Fruit fly (Drosophila melanogaster): Measurements from ENCODE around the gene Ir62a.

The Ir62a gene

dm6 chr3L:1548345-1548970 lies 17.4 kb upstream of the Ir62a start (continued):
- TF ChIP-seq wek (GFP tag; optimal IDR thresholded peaks at IDR 0.05) (no peak), zen (tag; optimal IDR thresholded peaks at IDR 0.05) (peak; percentile 25), mam (GFP tag; optimal IDR thresholded peaks at IDR 0.05) (peak; percentile 62), CG2678 (tag; optimal IDR thresholded peaks at IDR 0.05) (peak; percentile 84), CG10654 (GFP tag; optimal IDR thresholded peaks at IDR 0.05) (peak; percentile 13), Nf-YC (tag; optimal IDR thresholded peaks at IDR 0.05) (peak; percentile 52), PHDP (tag; optimal IDR thresholded peaks at IDR 0.05) (peak; percentile 56), CG10267 (tag; optimal IDR thresholded peaks at IDR 0.05) (peak; percentile 34), Adf1 (GFP tag; IDR thresholded peaks at IDR 0.05) (no peak), CG14014 (GFP tag; IDR thresholded peaks at IDR 0.05) (peak; percentile 55; the same call in 1 of the 2 replicates), CG3163 (GFP tag; optimal IDR thresholded peaks at IDR 0.05) (no peak), CG12155 (GFP tag; optimal IDR thresholded peaks at IDR 0.05) (peak; percentile 65), Jarid2 (GFP tag; optimal IDR thresholded peaks at IDR 0.05) (no peak), knrl (GFP tag; IDR thresholded peaks at IDR 0.05; ENCODE audit: partially characterized antibody) (no peak), gcm (GFP tag; optimal IDR thresholded peaks at IDR 0.05) (peak; percentile 34), Pdp1 (GFP tag; optimal IDR thresholded peaks at IDR 0.05) (peak; percentile 46 to 59), CG9932 (GFP tag; IDR thresholded peaks at IDR 0.05) (peak; percentile 69), ham (GFP tag; IDR thresholded peaks at IDR 0.05) (no peak), repo (GFP tag; optimal IDR thresholded peaks at IDR 0.05) (no peak), fru (optimal IDR thresholded peaks at IDR 0.05) (no peak), usp (GFP tag; optimal IDR thresholded peaks at IDR 0.05) (no peak), HHEX (GFP tag; optimal IDR thresholded peaks at IDR 0.05) (peak; percentile 59), nom (GFP tag; optimal IDR thresholded peaks at IDR 0.05) (no peak), CG4617 (GFP tag; optimal IDR thresholded peaks at IDR 0.05; ENCODE audit: borderline replicate concordance) (no peak), CG8359 (GFP tag; optimal IDR thresholded peaks at IDR 0.05; ENCODE audit: borderline replicate concordance) (no peak), NfI (GFP tag; optimal IDR thresholded peaks at IDR 0.05) (peak; percentile 57), CG31388 (GFP tag; optimal IDR thresholded peaks at IDR 0.05) (no peak), CG4424 (GFP tag; optimal IDR thresholded peaks at IDR 0.05) (peak; percentile 59), CG3407 (GFP tag; optimal IDR thresholded peaks at IDR 0.05) (no peak), CG9727 (GFP tag; optimal IDR thresholded peaks at IDR 0.05) (peak; percentile 73), kah (GFP tag; optimal IDR thresholded peaks at IDR 0.05) (no peak), ab (GFP tag; optimal IDR thresholded peaks at IDR 0.05) (no peak), lilli (GFP tag; optimal IDR thresholded peaks at IDR 0.05) (peak; percentile 77), CG4328 (GFP tag; optimal IDR thresholded peaks at IDR 0.05) (peak; percentile 25), sisA (GFP tag; IDR thresholded peaks at IDR 0.05) (no peak), ara (GFP tag; IDR thresholded peaks at IDR 0.05) (no peak), Deaf1 (tag; optimal IDR thresholded peaks at IDR 0.05) (peak; percentile 49), Bgb (GFP tag; IDR thresholded peaks at IDR 0.05; ENCODE audit: partially characterized antibody) (no peak), bbx (GFP tag; IDR thresholded peaks at IDR 0.05; ENCODE audit: partially characterized antibody) (no peak), sens (GFP tag) (peak; percentile 77), aop (GFP tag; IDR thresholded peaks at IDR 0.05) (no peak)

dm6 chr3L:1547117-1547507 lies 16.1 kb upstream of the Ir62a start:
- no peak for TF ChIP-seq CG31441 (GFP tag; IDR thresholded peaks at IDR 0.05)
- 0 out of 2 replicates have a peak, but pooled peaks have one; percentile 17 for TF ChIP-seq Nf-YA (GFP tag; IDR thresholded peaks at IDR 0.05)
- TF ChIP-seq jigr1 (GFP tag; IDR thresholded peaks at IDR 0.05), result no peak
- peak; percentile 6 for TF ChIP-seq cwo (GFP tag; optimal IDR thresholded peaks at IDR 0.05)
- TF ChIP-seq hbn (GFP tag; IDR thresholded peaks at IDR 0.05; ENCODE audit: partially characterized antibody), result no peak
